Worm (Caenorhabditis elegans) whole organism, late embryonic: ENCODE measurements around the gene mrpl-40.
"Not testable (repeated sequence)": the region's sequence is repeated elsewhere in the genome, so short reads cannot be mapped to it uniquely, and the experiment has no call there.

Experiments used
- C08G9.2 ChIP-seq: sonication (generic microtip); optimal IDR thresholded peaks from 2 replicates; lab custom pipeline; 2016; ENCODE audit warnings: mild to moderate bottlenecking, missing genetic modification characterization, moderate library complexity, missing compliant biosample characterization
- C38D4.7 ChIP-seq: fragments of 200-800 bp; sonication (Bioruptor generic); optimal IDR thresholded peaks from 2 replicates; lab custom pipeline; 2018; ENCODE audit warnings: mild to moderate bottlenecking, missing genetic modification characterization, moderate library complexity, missing compliant biosample characterization
- K02D7.2 ChIP-seq: sonication (generic microtip); optimal IDR thresholded peaks from 2 replicates; lab custom pipeline; 2017; ENCODE audit warnings: mild to moderate bottlenecking, missing genetic modification characterization, missing compliant biosample characterization
- K09A11.1 ChIP-seq: sonication (generic microtip); optimal IDR thresholded peaks from 2 replicates; lab custom pipeline; 2017; ENCODE audit warnings: antibody characterized with exemption, mild to moderate bottlenecking, missing genetic modification characterization, missing compliant biosample characterization; ENCODE audit not compliant: insufficient read depth
- ama-1 ChIP-seq: fragments of 150-350 bp; optimal IDR thresholded peaks from 2 replicates; lab custom pipeline; 2014
- ceh-14 ChIP-seq: sonication (generic microtip); optimal IDR thresholded peaks from 2 replicates; lab custom pipeline; 2016; ENCODE audit warnings: missing genotype, missing genetic modification characterization, missing compliant biosample characterization
- ceh-19 ChIP-seq: fragments of 200-800 bp; sonication (Bioruptor generic); optimal IDR thresholded peaks from 2 replicates; lab custom pipeline; 2018; ENCODE audit warnings: mild to moderate bottlenecking, missing genetic modification characterization, missing compliant biosample characterization
- ceh-24 ChIP-seq: sonication (generic microtip); optimal IDR thresholded peaks from 2 replicates; lab custom pipeline; 2016; ENCODE audit warnings: mild to moderate bottlenecking, missing genetic modification characterization, missing compliant biosample characterization
- ceh-30 ChIP-seq: fragments of 150-350 bp; optimal IDR thresholded peaks from 2 replicates; lab custom pipeline; 2014; ENCODE audit warnings: missing biosample characterization, missing genetic modification characterization
- ceh-31 ChIP-seq: sonication (generic microtip); optimal IDR thresholded peaks from 2 replicates; lab custom pipeline; 2016; ENCODE audit warnings: missing genetic modification characterization, missing compliant biosample characterization
- ceh-34 ChIP-seq: sonication (generic microtip); optimal IDR thresholded peaks from 2 replicates; lab custom pipeline; 2016; ENCODE audit warnings: mild to moderate bottlenecking, missing genetic modification characterization, missing compliant biosample characterization
- dmd-4 ChIP-seq: sonication (generic microtip); optimal IDR thresholded peaks from 2 replicates; lab custom pipeline; 2016; ENCODE audit warnings: borderline replicate concordance, missing genetic modification characterization, missing compliant biosample characterization
- dve-1 ChIP-seq: sonication (generic microtip); optimal IDR thresholded peaks from 2 replicates; lab custom pipeline; 2017; ENCODE audit warnings: antibody characterized with exemption, mild to moderate bottlenecking, missing genetic modification characterization, missing compliant biosample characterization
- elt-2 ChIP-seq: sonication (generic microtip); optimal IDR thresholded peaks from 2 replicates; lab custom pipeline; 2016; ENCODE audit warnings: missing genetic modification reagents, missing genetic modification characterization, missing compliant biosample characterization
- fkh-10 ChIP-seq: fragments of 150-350 bp; optimal IDR thresholded peaks from 2 replicates; lab custom pipeline; 2014; ENCODE audit warnings: missing biosample characterization, missing genetic modification reagents, missing genetic modification characterization
- fkh-6 ChIP-seq: sonication (generic microtip); optimal IDR thresholded peaks from 2 replicates; lab custom pipeline; 2016; ENCODE audit warnings: missing genetic modification characterization, missing compliant biosample characterization
- hlh-8 ChIP-seq: sonication (generic microtip); optimal IDR thresholded peaks from 2 replicates; lab custom pipeline; 2016; ENCODE audit warnings: missing genotype, missing genetic modification characterization, missing compliant biosample characterization
- lim-6 ChIP-seq: sonication (generic microtip); optimal IDR thresholded peaks from 2 replicates; lab custom pipeline; 2016; ENCODE audit warnings: missing genetic modification characterization, missing compliant biosample characterization
- lin-11 ChIP-seq: fragments of 200-800 bp; sonication (Bioruptor generic); optimal IDR thresholded peaks from 2 replicates; lab custom pipeline; 2018; ENCODE audit warnings: mild to moderate bottlenecking, missing genetic modification characterization, missing compliant biosample characterization
- madf-2 ChIP-seq: sonication (generic microtip); optimal IDR thresholded peaks from 2 replicates; lab custom pipeline; 2017; ENCODE audit warnings: missing genetic modification characterization, missing compliant biosample characterization
- mec-3 ChIP-seq: sonication (generic microtip); optimal IDR thresholded peaks from 2 replicates; lab custom pipeline; 2016; ENCODE audit warnings: borderline replicate concordance, missing genetic modification characterization, missing compliant biosample characterization
- nfya-1 ChIP-seq: sonication (generic microtip); optimal IDR thresholded peaks from 2 replicates; lab custom pipeline; 2017; ENCODE audit warnings: missing genetic modification characterization, mild to moderate bottlenecking, missing compliant biosample characterization, antibody characterized with exemption, moderate library complexity
- nhr-11 ChIP-seq: fragments of 150-350 bp; optimal IDR thresholded peaks from 2 replicates; lab custom pipeline; 2014; ENCODE audit warnings: missing biosample characterization, missing genetic modification characterization
- pag-3 ChIP-seq: sonication (generic microtip); optimal IDR thresholded peaks from 2 replicates; lab custom pipeline; 2016; ENCODE audit warnings: missing compliant biosample characterization, missing genetic modification characterization, borderline replicate concordance
- pax-1 ChIP-seq: fragments of 150-350 bp; optimal IDR thresholded peaks from 2 replicates; lab custom pipeline; 2014; ENCODE audit warnings: missing biosample characterization, missing genetic modification characterization
- pha-2 ChIP-seq: sonication (generic microtip); optimal IDR thresholded peaks from 2 replicates; lab custom pipeline; 2017; ENCODE audit warnings: mild to moderate bottlenecking, missing genetic modification characterization, missing compliant biosample characterization
- pros-1 ChIP-seq: fragments of 150-350 bp; optimal IDR thresholded peaks from 2 replicates; lab custom pipeline; 2014; ENCODE audit warnings: missing biosample characterization, missing genetic modification reagents, missing genetic modification characterization
- ref-2 ChIP-seq: sonication (generic microtip); optimal IDR thresholded peaks from 2 replicates; lab custom pipeline; 2016; ENCODE audit warnings: missing genetic modification characterization, missing compliant biosample characterization
- rnt-1 ChIP-seq: sonication (generic microtip); optimal IDR thresholded peaks from 2 replicates; lab custom pipeline; 2016; ENCODE audit warnings: missing genetic modification characterization, missing compliant biosample characterization
- sox-4 ChIP-seq: sonication (generic microtip); optimal IDR thresholded peaks from 2 replicates; lab custom pipeline; 2017; ENCODE audit warnings: mild to moderate bottlenecking, missing genetic modification characterization, inconsistent platforms, missing compliant biosample characterization
- tbx-2 ChIP-seq: sonication (generic microtip); optimal IDR thresholded peaks from 2 replicates; lab custom pipeline; 2016; ENCODE audit warnings: missing genetic modification characterization, missing compliant biosample characterization
- tbx-7 ChIP-seq: sonication (generic microtip); optimal IDR thresholded peaks from 2 replicates; lab custom pipeline; 2016; ENCODE audit warnings: missing genotype, missing genetic modification characterization, missing compliant biosample characterization
- unc-3 ChIP-seq, 2 experiments: fragments of 200-800 bp in 1 of 2; sonication (Bioruptor generic) in 1 of 2; sonication (generic microtip) in 1 of 2; conservative IDR thresholded peaks in 1 of 2; optimal IDR thresholded peaks in 1 of 2; 2 replicates each; pipeline versions ENCODE4 v1.3.6 to Lab custom; 2016 to 2022; ENCODE audit warnings: missing compliant biosample characterization in 2 of 2, missing genetic modification characterization in 2 of 2, missing genetic modification reagents in 1 of 2
- unc-42 ChIP-seq: sonication (generic microtip); optimal IDR thresholded peaks from 2 replicates; lab custom pipeline; 2016; ENCODE audit warnings: missing genotype, missing genetic modification characterization, missing compliant biosample characterization
- unc-86 ChIP-seq: sonication (generic microtip); optimal IDR thresholded peaks from 2 replicates; lab custom pipeline; 2016; ENCODE audit warnings: missing genetic modification characterization, missing compliant biosample characterization

Gene mrpl-40

ce11 chrIII:117857-118256, 30.5 kb downstream of the mrpl-40 start:
- TF ChIP-seq ceh-24: no peak
- no peak for TF ChIP-seq fkh-10 (GFP tag; lab: Kevin White, UChicago)
- no peak for TF ChIP-seq tbx-7
- no peak for TF ChIP-seq pax-1 (tag; lab: Kevin White, UChicago)
- no peak for TF ChIP-seq pros-1
- no peak for TF ChIP-seq pha-2
- no peak for TF ChIP-seq K02D7.2 (tag; lab: Kevin White, UChicago)
- TF ChIP-seq ceh-14: no peak
- TF ChIP-seq, all 69 proteins: peak for 0

- TF ChIP-seq nhr-11: no peak
- TF ChIP-seq ama-1: no peak
- TF ChIP-seq sox-4 (tag; lab: Kevin White, UChicago): no peak
- no peak for TF ChIP-seq dmd-4 (tag; lab: Kevin White, UChicago)
- TF ChIP-seq K09A11.1: no peak
- TF ChIP-seq nfya-1 (tag; lab: Kevin White, UChicago): no peak
- no peak for TF ChIP-seq ceh-14
- no peak for TF ChIP-seq ceh-19 (GFP tag; lab: Kevin White, UChicago)
Measured at ce11 chrIII:120199-120598, 32.8 kb downstream of the mrpl-40 start, which contains the start of gene pals-24. Gene pals-24 (plus strand): TSS chrIII:120435.

ce11 chrIII:121983-122449, 34.7 kb downstream of the mrpl-40 start, which contains the start of gene C29F9.12:
Gene C29F9.12 (minus strand): TSS chrIII:122033.
- TF ChIP-seq ceh-19 (GFP tag; lab: Kevin White, UChicago); hlh-8 (tag; lab: Kevin White, UChicago); pag-3 (tag; lab: Kevin White, UChicago): not testable (repeated sequence)

ce11 chrIII:124478-124877, 37.1 kb downstream of the mrpl-40 start, which contains the start of gene pals-23:
Gene pals-23 (plus strand): TSS chrIII:124778.
- TF ChIP-seq pros-1 (no peak), lin-11 (tag; lab: Kevin White, UChicago) (no peak), unc-86 (tag; lab: Kevin White, UChicago) (no peak), ref-2 (tag; lab: Kevin White, UChicago) (no peak), hlh-8 (tag; lab: Kevin White, UChicago) (no peak)

ce11 chrIII:130650-131049, 43.3 kb downstream of the mrpl-40 start, which contains the start of the genes nhr-280 and C29F9.2:
Gene nhr-280 (minus strand): TSS chrIII:130750.
Gene C29F9.2 (plus strand): TSS chrIII:130947.
- TF ChIP-seq unc-86 (tag; lab: Kevin White, UChicago): no peak
- TF ChIP-seq K02D7.2 (tag; lab: Kevin White, UChicago): no peak
- TF ChIP-seq ceh-14: no peak
- TF ChIP-seq lim-6 (tag; lab: Kevin White, UChicago): no peak
- TF ChIP-seq madf-2 (tag; lab: Kevin White, UChicago): no peak
- no peak for TF ChIP-seq fkh-6 (tag; lab: Kevin White, UChicago)
- no peak for TF ChIP-seq rnt-1 (tag; lab: Kevin White, UChicago)
- no peak for TF ChIP-seq unc-3 (GFP tag; conservative IDR thresholded peaks at IDR 0.05; lab: Robert Waterston, UW)
- no peak for TF ChIP-seq unc-3 (tag; optimal IDR thresholded peaks at IDR 0.05; lab: Kevin White, UChicago)
- TF ChIP-seq ceh-30 (tag; lab: Kevin White, UChicago): no peak
- no peak for TF ChIP-seq C38D4.7 (GFP tag; lab: Kevin White, UChicago)
- no peak for TF ChIP-seq mec-3
- no peak for TF ChIP-seq dve-1
- TF ChIP-seq ceh-31 (tag; lab: Kevin White, UChicago): no peak
- TF ChIP-seq pag-3 (tag; lab: Kevin White, UChicago): no peak
- no peak for TF ChIP-seq tbx-2 (tag; lab: Kevin White, UChicago)

ce11 chrIII:131627-132026, 44.3 kb downstream of the mrpl-40 start:
- TF ChIP-seq ceh-31 (tag; lab: Kevin White, UChicago) (peak; percentile 41), elt-2 (no peak), ceh-14 (peak; percentile 43), tbx-2 (tag; lab: Kevin White, UChicago) (no peak), ceh-34 (tag; lab: Kevin White, UChicago) (peak; percentile 53), unc-42 (tag; lab: Kevin White, UChicago) (peak; percentile 91), nfya-1 (tag; lab: Kevin White, UChicago) (peak; percentile 34), C08G9.2 (tag; lab: Kevin White, UChicago) (no peak), lim-6 (tag; lab: Kevin White, UChicago) (peak; percentile 4)
